Fruit fly (Drosophila melanogaster) whole organism, adult: ENCODE data around the gene KLHL18.
"Not testable (repeated sequence)": the region's sequence is repeated elsewhere in the genome, so short reads cannot be mapped to it uniquely, and the experiment has no call there.

ENCODE experiments used
- CG33017 ChIP-seq: fragments of 200-800 bp; sonication (Bioruptor generic); optimal IDR thresholded peaks from 2 replicates; lab custom pipeline; 2018; ENCODE audit warnings: missing biosample characterization, mild to moderate bottlenecking, missing genetic modification characterization, moderate library complexity
- CG7045 ChIP-seq: fragments of 200-800 bp; sonication (Bioruptor generic); optimal IDR thresholded peaks from 2 replicates; lab custom pipeline; 2017; ENCODE audit warnings: missing biosample characterization, mild to moderate bottlenecking, missing genetic modification characterization
- CG7101 ChIP-seq: fragments of 200-800 bp; sonication (Bioruptor generic); optimal IDR thresholded peaks from 2 replicates; lab custom pipeline; 2018; ENCODE audit warnings: missing biosample characterization, mild to moderate bottlenecking, missing genetic modification characterization, moderate library complexity
- bab1 ChIP-seq: fragments of 200-800 bp; sonication (Bioruptor generic); optimal IDR thresholded peaks from 3 replicates; lab custom pipeline; 2019; ENCODE audit warnings: missing biosample characterization, mild to moderate bottlenecking, missing genetic modification characterization, moderate library complexity

- not testable (repeated sequence) for TF ChIP-seq CG7101; CG7045; bab1 (GFP tag; lab: Kevin White, UChicago); CG33017 (tag; lab: Kevin White, UChicago)
Measured at dm6 chr3R:11958235-11958634, 52.0 kb downstream of the KLHL18 start, which contains the start of gene Hsp70Ab.
